Worm (Caenorhabditis elegans) whole organism, young adult: ENCODE measurements around the gene scl-7.

Source experiments
- B0019.2 ChIP-seq: fragments of 200-800 bp; sonication (Bioruptor generic); conservative IDR thresholded peaks from 2 replicates; pipeline ENCODE4 v1.3.6; 2022; ENCODE audit warnings: missing genetic modification reagents, missing genetic modification characterization, missing compliant biosample characterization
- F10E7.11 ChIP-seq: sonication (generic microtip); optimal IDR thresholded peaks from 2 replicates; lab custom pipeline; 2017; ENCODE audit warnings: mild to moderate bottlenecking, missing genetic modification characterization, moderate library complexity, missing compliant biosample characterization
- F33H1.4 ChIP-seq: fragments of 200-800 bp; sonication (Bioruptor generic); IDR thresholded peaks from 2 replicates; pipeline ENCODE4 v1.3.6; 2022; ENCODE audit warnings: missing genetic modification reagents, missing genetic modification characterization, missing compliant biosample characterization
- F39B2.1 ChIP-seq: fragments of 200-800 bp; sonication (Bioruptor generic); IDR thresholded peaks from 2 replicates; pipeline ENCODE4 v1.3.6; 2022; ENCODE audit warnings: missing genetic modification reagents, missing genetic modification characterization, missing compliant biosample characterization
- F55B11.4 ChIP-seq: sonication (generic microtip); optimal IDR thresholded peaks from 2 replicates; lab custom pipeline; 2016; ENCODE audit warnings: missing compliant biosample characterization, missing genetic modification characterization, borderline replicate concordance; ENCODE audit not compliant: insufficient read depth
- F57A8.1 ChIP-seq: fragments of 200-800 bp; sonication (Bioruptor generic); optimal IDR thresholded peaks from 2 replicates; lab custom pipeline; 2018; ENCODE audit warnings: mild to moderate bottlenecking, missing genetic modification characterization, moderate library complexity, missing compliant biosample characterization
- F57C9.4 ChIP-seq: sonication (generic microtip); optimal IDR thresholded peaks from 2 replicates; lab custom pipeline; 2017; ENCODE audit warnings: mild to moderate bottlenecking, missing genetic modification characterization, missing compliant biosample characterization
- K12H6.12 ChIP-seq: fragments of 200-800 bp; sonication (Bioruptor generic); optimal IDR thresholded peaks from 2 replicates; lab custom pipeline; 2018; ENCODE audit warnings: mild to moderate bottlenecking, missing genetic modification characterization, missing compliant biosample characterization
- T26A5.8 ChIP-seq: sonication (generic microtip); optimal IDR thresholded peaks from 2 replicates; lab custom pipeline; 2016; ENCODE audit warnings: missing genetic modification characterization, missing compliant biosample characterization
- Y53G8AR.9 ChIP-seq: fragments of 200-800 bp; sonication (Bioruptor generic); conservative IDR thresholded peaks from 2 replicates; pipeline ENCODE4 v1.3.6; 2022; ENCODE audit warnings: missing genetic modification reagents, missing genetic modification characterization, missing compliant biosample characterization
- Y67H2A.10 ChIP-seq: fragments of 200-800 bp; sonication (Bioruptor generic); conservative IDR thresholded peaks from 2 replicates; pipeline ENCODE4 v1.3.6; 2022; ENCODE audit warnings: missing genetic modification reagents, missing genetic modification characterization, missing compliant biosample characterization
- ZK185.1 ChIP-seq: sonication (generic microtip); optimal IDR thresholded peaks from 2 replicates; lab custom pipeline; 2016; ENCODE audit warnings: mild to moderate bottlenecking, missing genetic modification characterization, missing compliant biosample characterization; ENCODE audit not compliant: poor library complexity, severe bottlenecking
- atf-7 ChIP-seq: sonication (generic microtip); optimal IDR thresholded peaks from 2 replicates; lab custom pipeline; 2017; ENCODE audit warnings: mild to moderate bottlenecking, missing genetic modification characterization, missing compliant biosample characterization
- athp-1 ChIP-seq: sonication (generic microtip); optimal IDR thresholded peaks from 2 replicates; lab custom pipeline; 2017; ENCODE audit warnings: mild to moderate bottlenecking, missing genetic modification characterization, missing compliant biosample characterization
- attf-5 ChIP-seq: fragments of 200-800 bp; sonication (Bioruptor generic); optimal IDR thresholded peaks from 2 replicates; lab custom pipeline; 2018; ENCODE audit warnings: mild to moderate bottlenecking, missing genetic modification characterization, missing compliant biosample characterization
- bed-1 ChIP-seq: fragments of 200-800 bp; sonication (Bioruptor generic); IDR thresholded peaks from 2 replicates; pipeline ENCODE4 v1.3.6; 2022; ENCODE audit warnings: missing genetic modification reagents, missing genetic modification characterization, missing compliant biosample characterization
- cebp-2 ChIP-seq: fragments of 200-800 bp; sonication (Bioruptor generic); IDR thresholded peaks from 2 replicates; pipeline ENCODE4 v1.3.6; 2022; ENCODE audit warnings: missing genetic modification characterization, missing compliant biosample characterization
- ceh-79 ChIP-seq: sonication (generic microtip); optimal IDR thresholded peaks from 2 replicates; lab custom pipeline; 2017; ENCODE audit warnings: mild to moderate bottlenecking, missing genetic modification characterization, missing compliant biosample characterization
- chd-7 ChIP-seq: sonication (generic microtip); optimal IDR thresholded peaks from 2 replicates; lab custom pipeline; 2016; ENCODE audit warnings: mild to moderate bottlenecking, missing genetic modification characterization, moderate library complexity, missing compliant biosample characterization
- dpff-1 ChIP-seq: sonication (generic microtip); optimal IDR thresholded peaks from 2 replicates; lab custom pipeline; 2017; ENCODE audit warnings: mild to moderate bottlenecking, missing genetic modification characterization, missing compliant biosample characterization
- dpl-1 ChIP-seq: fragments of 150-350 bp; optimal IDR thresholded peaks from 2 replicates; lab custom pipeline; 2014; ENCODE audit warnings: missing biosample characterization, missing genetic modification reagents, missing genetic modification characterization
- efl-1 ChIP-seq: fragments of 150-350 bp; optimal IDR thresholded peaks from 2 replicates; lab custom pipeline; 2014; ENCODE audit warnings: missing biosample characterization, missing genetic modification reagents, missing genetic modification characterization
- egl-44 ChIP-seq: fragments of 200-800 bp; sonication (Bioruptor generic); IDR thresholded peaks from 2 replicates; pipeline ENCODE4 v1.3.6; 2022; ENCODE audit warnings: missing genetic modification reagents, missing genetic modification characterization, missing compliant biosample characterization
- egrh-3 ChIP-seq: fragments of 200-800 bp; sonication (Bioruptor generic); IDR thresholded peaks from 2 replicates; pipeline ENCODE4 v1.3.6; 2022; ENCODE audit warnings: missing genetic modification reagents, missing genetic modification characterization, missing compliant biosample characterization
- ekl-4 ChIP-seq: fragments of 200-800 bp; sonication (Bioruptor generic); IDR thresholded peaks from 2 replicates; pipeline ENCODE4 v1.3.6; 2022; ENCODE audit warnings: missing genetic modification reagents, missing genetic modification characterization, missing compliant biosample characterization
- gei-17 ChIP-seq: fragments of 200-800 bp; sonication (Bioruptor generic); optimal IDR thresholded peaks from 2 replicates; lab custom pipeline; 2018; ENCODE audit warnings: mild to moderate bottlenecking, missing genetic modification characterization, missing compliant biosample characterization
- him-1 ChIP-seq: sonication (generic microtip); optimal IDR thresholded peaks from 2 replicates; lab custom pipeline; 2016; ENCODE audit warnings: missing genotype, missing genetic modification reagents, missing genetic modification characterization, missing compliant biosample characterization
- hrde-1 ChIP-seq: sonication (generic microtip); optimal IDR thresholded peaks from 2 replicates; lab custom pipeline; 2016; ENCODE audit warnings: missing genetic modification characterization, mild to moderate bottlenecking, missing compliant biosample characterization, moderate library complexity, missing genotype, missing genetic modification reagents, borderline replicate concordance
- lag-1 ChIP-seq: fragments of 200-800 bp; sonication (Bioruptor generic); IDR thresholded peaks from 2 replicates; pipeline ENCODE4 v1.3.6; 2022; ENCODE audit warnings: missing genetic modification reagents, missing genetic modification characterization, missing compliant biosample characterization
- let-607 ChIP-seq, 2 experiments: fragments of 200-800 bp in 1 of 2; sonication (Bioruptor generic) in 1 of 2; sonication (generic microtip) in 1 of 2; optimal IDR thresholded peaks; 2 replicates each; lab custom pipeline; 2016 to 2018; ENCODE audit warnings: mild to moderate bottlenecking in 2 of 2, missing compliant biosample characterization in 2 of 2, missing genetic modification characterization in 2 of 2, moderate library complexity in 2 of 2, missing genotype in 1 of 2
- lir-1 ChIP-seq: fragments of 200-800 bp; sonication (Bioruptor generic); conservative IDR thresholded peaks from 2 replicates; pipeline ENCODE4 v1.3.6; 2022; ENCODE audit warnings: missing genetic modification reagents, missing genetic modification characterization, missing compliant biosample characterization
- lsl-1 ChIP-seq: fragments of 200-800 bp; sonication (Bioruptor generic); optimal IDR thresholded peaks from 2 replicates; lab custom pipeline; 2018; ENCODE audit warnings: mild to moderate bottlenecking, missing genetic modification characterization, moderate library complexity, missing compliant biosample characterization
- madf-3 ChIP-seq: fragments of 200-800 bp; sonication (Bioruptor generic); IDR thresholded peaks from 2 replicates; pipeline ENCODE4 v1.3.6; 2022; ENCODE audit warnings: missing genetic modification reagents, missing genetic modification characterization, missing compliant biosample characterization
- mel-28 ChIP-seq: sonication (generic microtip); optimal IDR thresholded peaks from 2 replicates; lab custom pipeline; 2016; ENCODE audit warnings: borderline replicate concordance, mild to moderate bottlenecking, missing genetic modification characterization, missing compliant biosample characterization
- nfyb-1 ChIP-seq: fragments of 200-800 bp; sonication (Bioruptor generic); IDR thresholded peaks from 2 replicates; pipeline ENCODE4 v1.3.6; 2022; ENCODE audit warnings: missing genetic modification reagents, missing genetic modification characterization, missing compliant biosample characterization
- nhr-179 ChIP-seq: sonication (generic microtip); optimal IDR thresholded peaks from 2 replicates; lab custom pipeline; 2016; ENCODE audit warnings: mild to moderate bottlenecking, missing genetic modification characterization, missing compliant biosample characterization
- nhr-80 ChIP-seq: sonication (generic microtip); optimal IDR thresholded peaks from 2 replicates; lab custom pipeline; 2016; ENCODE audit warnings: missing genetic modification characterization, missing compliant biosample characterization
- pbrm-1 ChIP-seq: fragments of 200-800 bp; sonication (Bioruptor generic); IDR thresholded peaks from 2 replicates; pipeline ENCODE4 v1.3.6; 2022; ENCODE audit warnings: missing genetic modification reagents, missing genetic modification characterization, missing compliant biosample characterization
- rcor-1 ChIP-seq: fragments of 200-800 bp; sonication (Bioruptor generic); IDR thresholded peaks from 2 replicates; pipeline ENCODE4 v1.3.6; 2022; ENCODE audit warnings: missing genetic modification reagents, missing genetic modification characterization, missing compliant biosample characterization
- sdz-38 ChIP-seq: sonication (generic microtip); optimal IDR thresholded peaks from 2 replicates; lab custom pipeline; 2016; ENCODE audit warnings: missing genotype, missing genetic modification characterization, missing compliant biosample characterization
- snpc-3.4 ChIP-seq: sonication (generic microtip); optimal IDR thresholded peaks from 2 replicates; lab custom pipeline; 2017; ENCODE audit warnings: missing genetic modification characterization, mild to moderate bottlenecking, missing compliant biosample characterization, antibody characterized with exemption, moderate library complexity, missing genotype, missing genetic modification reagents
- snpc-4 ChIP-seq, 5 experiments: fragments of 150-350 bp in 1 of 5; sonication (generic microtip) in 4 of 5; optimal IDR thresholded peaks; 2 replicates each; lab custom pipeline; 2014 to 2018; ENCODE audit warnings: missing genetic modification characterization in 5 of 5, missing biosample characterization in 3 of 5, antibody characterized with exemption in 2 of 5, mild to moderate bottlenecking in 2 of 5, missing compliant biosample characterization in 2 of 5, missing genotype in 2 of 5, moderate library complexity in 2 of 5, missing genetic modification reagents in 1 of 5
- somi-1 ChIP-seq: fragments of 200-800 bp; sonication (Bioruptor generic); optimal IDR thresholded peaks from 2 replicates; lab custom pipeline; 2018; ENCODE audit warnings: mild to moderate bottlenecking, missing genetic modification characterization, missing compliant biosample characterization
- zfh-2 ChIP-seq: fragments of 200-800 bp; sonication (Bioruptor generic); conservative IDR thresholded peaks from 2 replicates; pipeline ENCODE4 v1.3.6; 2022; ENCODE audit warnings: missing genetic modification reagents, missing genetic modification characterization, missing compliant biosample characterization
- ztf-26 ChIP-seq: sonication (generic microtip); optimal IDR thresholded peaks from 2 replicates; lab custom pipeline; 2017; ENCODE audit warnings: missing genetic modification characterization, missing compliant biosample characterization

scl-7 gene

DNA sequence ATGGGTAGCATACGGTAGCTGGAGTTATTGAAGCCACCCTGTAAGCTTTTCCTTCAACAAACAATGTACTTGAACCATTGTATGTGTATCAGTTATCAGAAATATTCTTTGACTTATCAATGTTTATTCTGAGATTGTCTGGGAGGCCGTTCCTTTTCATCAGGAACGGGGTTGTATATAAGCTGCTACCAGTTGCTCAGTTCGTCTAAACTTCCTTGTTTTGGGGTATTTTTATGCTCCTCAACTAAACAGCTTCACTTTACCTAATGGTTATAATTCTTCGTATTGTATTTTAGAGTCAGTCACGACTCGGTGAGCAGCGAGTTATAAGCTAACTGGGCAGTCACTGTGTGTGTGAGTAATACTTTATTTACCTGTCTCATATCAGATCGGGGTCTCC, 15.4 kb downstream of the scl-7 start:
- TF ChIP-seq lag-1 = no peak
- no peak for TF ChIP-seq snpc-3.4 (tag; lab: Kevin White, UChicago)
- no peak for TF ChIP-seq lsl-1 (GFP tag; lab: Kevin White, UChicago)
- TF ChIP-seq dpl-1 (GFP tag; lab: Kevin White, UChicago) = no peak
- TF ChIP-seq athp-1 = no peak
- no peak for TF ChIP-seq F57C9.4 (tag; lab: Kevin White, UChicago)
- TF ChIP-seq him-1 (tag; lab: Kevin White, UChicago) = no peak
- TF ChIP-seq lir-1 = no peak
- TF ChIP-seq atf-7 = no peak
- TF ChIP-seq ekl-4 (GFP tag; lab: Robert Waterston, UW) = no peak
- TF ChIP-seq Y53G8AR.9 (GFP tag; lab: Robert Waterston, UW) = no peak
- TF ChIP-seq nhr-80 (tag; lab: Kevin White, UChicago) = no peak
- TF ChIP-seq F33H1.4 (GFP tag; lab: Robert Waterston, UW) = no peak
- no peak for TF ChIP-seq F55B11.4
- no peak for TF ChIP-seq snpc-4 (GFP tag; optimal IDR thresholded peaks at IDR 0.05; lab: Kevin White, UChicago)
- no peak for TF ChIP-seq snpc-4 (tag; optimal IDR thresholded peaks at IDR 0.05; lab: Kevin White, UChicago)
- TF ChIP-seq let-607 (tag; optimal IDR thresholded peaks at IDR 0.05; lab: Kevin White, UChicago) = no peak
- no peak for TF ChIP-seq sdz-38
- no peak for TF ChIP-seq nfyb-1 (GFP tag; lab: Robert Waterston, UW)
- no peak for TF ChIP-seq egl-44
- TF ChIP-seq rcor-1 (GFP tag; lab: Robert Waterston, UW) = no peak

DNA sequence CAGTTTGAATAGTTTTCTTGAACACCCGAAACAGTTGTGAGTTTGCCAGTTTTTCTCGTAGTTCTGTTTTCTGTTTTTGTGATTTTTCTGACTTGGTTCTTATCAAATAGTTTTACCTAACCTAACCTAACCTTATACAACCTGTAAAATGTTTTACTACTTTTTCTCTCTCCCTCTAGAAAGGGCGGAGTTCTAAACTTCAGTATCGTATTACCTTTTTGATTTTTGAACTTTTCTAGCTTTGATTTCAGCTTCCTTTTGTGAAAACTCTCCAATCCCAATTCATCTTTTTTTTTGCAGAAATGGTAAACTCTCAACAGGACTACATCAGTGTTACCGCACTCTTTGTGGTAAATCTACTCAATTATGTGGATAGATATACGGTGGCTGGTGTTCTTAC, 16.5 kb downstream of the scl-7 start, which contains the start of gene spin-2:
Gene spin-2, plus strand, starts transcription at position 301 of the 400 bp plus-strand sequence.
- TF ChIP-seq cebp-2 (no peak), efl-1 (GFP tag; lab: Kevin White, UChicago) (no peak), F10E7.11 (tag; lab: Kevin White, UChicago) (no peak)

DNA sequence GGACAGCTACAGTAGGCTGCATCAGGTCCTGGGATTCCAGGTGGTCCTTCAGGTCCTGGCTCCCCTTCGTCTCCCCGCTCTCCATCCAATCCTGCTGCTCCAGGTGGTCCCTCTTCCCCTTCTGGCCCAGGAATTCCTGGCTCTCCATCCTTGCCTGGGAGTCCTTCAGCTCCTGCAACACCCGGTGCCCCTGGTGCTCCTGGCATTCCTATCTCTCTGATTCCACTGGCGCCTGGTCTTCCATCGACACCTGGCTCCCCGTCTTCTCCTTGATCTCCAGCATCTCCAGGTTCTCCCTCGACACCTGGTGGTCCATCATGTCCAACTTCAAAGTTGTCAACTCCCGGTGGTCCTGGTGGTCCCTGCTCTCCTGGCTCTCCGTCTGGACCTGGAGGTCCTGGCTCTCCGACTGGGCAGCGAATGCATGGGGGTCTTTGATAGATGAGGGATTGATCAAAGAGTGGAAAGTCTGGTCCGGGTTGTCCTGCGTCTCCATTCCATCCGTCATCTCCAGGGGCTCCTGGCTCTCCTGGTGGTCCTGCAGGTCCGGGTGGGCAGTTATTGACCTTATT, 19.5 kb downstream of the scl-7 start:
- TF ChIP-seq somi-1 (GFP tag; lab: Kevin White, UChicago) = no peak
- no peak for TF ChIP-seq B0019.2 (GFP tag; lab: Robert Waterston, UW)
- no peak for TF ChIP-seq ZK185.1
- no peak for TF ChIP-seq K12H6.12 (tag; lab: Kevin White, UChicago)
- no peak for TF ChIP-seq lag-1
- TF ChIP-seq dpff-1 (tag; lab: Kevin White, UChicago) = no peak
- no peak for TF ChIP-seq hrde-1
- no peak for TF ChIP-seq madf-3 (GFP tag; lab: Robert Waterston, UW)
- no peak for TF ChIP-seq ceh-79 (tag; lab: Kevin White, UChicago)
- TF ChIP-seq attf-5 (GFP tag; lab: Kevin White, UChicago) = no peak
- no peak for TF ChIP-seq T26A5.8
- peak; percentile 92; the same call in 1 of the 2 replicates for TF ChIP-seq zfh-2
- TF ChIP-seq gei-17 (GFP tag; lab: Kevin White, UChicago) = no peak
- TF ChIP-seq egrh-3 = peak; percentile 85
- TF ChIP-seq atf-7 = no peak
- no peak for TF ChIP-seq nhr-179 (tag; lab: Kevin White, UChicago)
- 0 out of 2 replicates have a peak, but pooled peaks have one; percentile 18 for TF ChIP-seq cebp-2
- TF ChIP-seq bed-1 (GFP tag; lab: Robert Waterston, UW) = no peak
- no peak for TF ChIP-seq F55B11.4
- TF ChIP-seq F39B2.1 (GFP tag; lab: Robert Waterston, UW) = no peak
- TF ChIP-seq F57A8.1 (GFP tag; lab: Kevin White, UChicago) = no peak
- TF ChIP-seq mel-28 = no peak
- TF ChIP-seq chd-7 (tag; lab: Kevin White, UChicago) = no peak
- TF ChIP-seq ztf-26 (tag; lab: Kevin White, UChicago) = no peak
- no peak for TF ChIP-seq him-1 (tag; lab: Kevin White, UChicago)
- TF ChIP-seq Y67H2A.10 (GFP tag; lab: Robert Waterston, UW) = no peak
- 0 out of 2 replicates have a peak, but pooled peaks have one; percentile 19 for TF ChIP-seq pbrm-1 (GFP tag; lab: Robert Waterston, UW)
- TF ChIP-seq F57C9.4 (tag; lab: Kevin White, UChicago) = no peak
